Worm (Caenorhabditis elegans) whole organism, early embryonic: Measurements from ENCODE around the gene F46C3.6.

Source experiments
- B0310.2 ChIP-seq: sonication (generic microtip); optimal IDR thresholded peaks from 2 replicates; lab custom pipeline; 2016; ENCODE audit warnings: mild to moderate bottlenecking, missing genetic modification characterization, missing compliant biosample characterization
- aly-1 ChIP-seq: sonication (generic microtip); optimal IDR thresholded peaks from 2 replicates; lab custom pipeline; 2016; ENCODE audit warnings: missing genetic modification characterization, missing compliant biosample characterization
- ama-1 ChIP-seq: fragments of 150-350 bp; optimal IDR thresholded peaks from 2 replicates; lab custom pipeline; 2014
- ceh-13 ChIP-seq: fragments of 200-800 bp; sonication (Bioruptor generic); optimal IDR thresholded peaks from 2 replicates; lab custom pipeline; 2018; ENCODE audit warnings: mild to moderate bottlenecking, missing genetic modification characterization, missing compliant biosample characterization
- ceh-36 ChIP-seq: sonication (generic microtip); optimal IDR thresholded peaks from 2 replicates; lab custom pipeline; 2016; ENCODE audit warnings: missing genetic modification characterization, inconsistent platforms, missing compliant biosample characterization
- ets-7 ChIP-seq: sonication (generic microtip); optimal IDR thresholded peaks from 2 replicates; lab custom pipeline; 2016; ENCODE audit warnings: missing genotype, missing genetic modification characterization, missing compliant biosample characterization
- flt-1 ChIP-seq: fragments of 200-800 bp; sonication (Bioruptor generic); IDR thresholded peaks from 2 replicates; pipeline ENCODE4 v1.3.6; 2022; ENCODE audit warnings: missing genetic modification characterization, missing compliant biosample characterization
- hnd-1 ChIP-seq: sonication (generic microtip); optimal IDR thresholded peaks from 2 replicates; lab custom pipeline; 2016; ENCODE audit warnings: missing genetic modification characterization, missing compliant biosample characterization
- scrt-1 ChIP-seq: fragments of 200-800 bp; sonication (Bioruptor generic); IDR thresholded peaks from 2 replicates; pipeline ENCODE4 v1.3.6; 2022; ENCODE audit warnings: missing genetic modification characterization, missing compliant biosample characterization
- sea-1 ChIP-seq: fragments of 200-800 bp; sonication (Bioruptor generic); conservative IDR thresholded peaks from 2 replicates; pipeline ENCODE4 v1.3.6; 2022; ENCODE audit warnings: missing genetic modification characterization, missing compliant biosample characterization
- tbx-11 ChIP-seq: fragments of 200-800 bp; sonication (Bioruptor generic); IDR thresholded peaks from 2 replicates; pipeline ENCODE4 v1.3.6; 2022; ENCODE audit warnings: missing genetic modification characterization, missing compliant biosample characterization
- tbx-37 ChIP-seq: fragments of 200-800 bp; sonication (Bioruptor generic); conservative IDR thresholded peaks from 2 replicates; pipeline ENCODE4 v1.3.6; 2022; ENCODE audit warnings: missing genetic modification reagents, missing genetic modification characterization, missing compliant biosample characterization
- tra-4 ChIP-seq: sonication (generic microtip); optimal IDR thresholded peaks from 2 replicates; lab custom pipeline; 2017; ENCODE audit warnings: missing genetic modification characterization, missing compliant biosample characterization

- TF ChIP-seq flt-1 (no peak), tra-4 (tag; lab: Kevin White, UChicago) (no peak), sea-1 (GFP tag; lab: Robert Waterston, UW) (no peak), ceh-36 (tag; lab: Kevin White, UChicago) (no peak), ceh-13 (no peak), ama-1 (lab: Kevin White, UChicago) (no peak), tbx-11 (GFP tag; lab: Robert Waterston, UW) (no peak), B0310.2 (tag; lab: Kevin White, UChicago) (no peak), scrt-1 (no peak), hnd-1 (no peak), ets-7 (no peak), aly-1 (tag; lab: Kevin White, UChicago) (no peak), tbx-37 (GFP tag; lab: Robert Waterston, UW) (no peak)
These were observed 26.9 kb downstream of the F46C3.6 start, which contains the start of gene prx-12 for ce11 chrX:11392924-11393323.
